Worm (Caenorhabditis elegans) whole organism, midembryonic: ENCODE data around the gene atgp-2.

Experiments
- T22C8.4 ChIP-seq: fragments of 200-800 bp; sonication (Bioruptor generic); IDR thresholded peaks from 2 replicates; pipeline ENCODE4 v1.3.6; 2022; ENCODE audit warnings: missing genetic modification characterization, missing compliant biosample characterization
- cog-1 ChIP-seq: sonication (generic microtip); optimal IDR thresholded peaks from 2 replicates; lab custom pipeline; 2016; ENCODE audit warnings: missing genetic modification characterization, missing compliant biosample characterization
- flt-1 ChIP-seq: fragments of 200-800 bp; sonication (Bioruptor generic); IDR thresholded peaks from 2 replicates; pipeline ENCODE4 v1.3.6; 2022; ENCODE audit warnings: missing genetic modification characterization, missing compliant biosample characterization
- klf-2 ChIP-seq: fragments of 200-800 bp; sonication (Bioruptor generic); conservative IDR thresholded peaks from 2 replicates; pipeline ENCODE4 v1.3.6; 2022; ENCODE audit warnings: missing genetic modification reagents, missing genetic modification characterization, missing compliant biosample characterization
- med-1 ChIP-seq: sonication (generic microtip); optimal IDR thresholded peaks from 2 replicates; lab custom pipeline; 2017; ENCODE audit warnings: missing genetic modification characterization, mild to moderate bottlenecking, missing compliant biosample characterization, antibody characterized with exemption, missing genetic modification reagents; ENCODE audit not compliant: insufficient read depth
- ref-1 ChIP-seq: fragments of 200-800 bp; sonication (Bioruptor generic); conservative IDR thresholded peaks from 2 replicates; pipeline ENCODE4 v1.3.6; 2022; ENCODE audit warnings: missing genetic modification reagents, missing genetic modification characterization, missing compliant biosample characterization
- tab-1 ChIP-seq: fragments of 200-800 bp; sonication (Bioruptor generic); IDR thresholded peaks from 2 replicates; pipeline ENCODE4 v1.3.6; 2022; ENCODE audit warnings: missing genetic modification characterization, missing compliant biosample characterization
- ztf-23 ChIP-seq: fragments of 200-800 bp; sonication (Bioruptor generic); IDR thresholded peaks from 2 replicates; pipeline ENCODE4 v1.3.6; 2022; ENCODE audit warnings: missing genetic modification reagents, missing genetic modification characterization, missing compliant biosample characterization
- ztf-29 ChIP-seq: fragments of 200-800 bp; sonication (Bioruptor generic); IDR thresholded peaks from 2 replicates; pipeline ENCODE4 v1.3.6; 2022; ENCODE audit warnings: missing genetic modification reagents, missing genetic modification characterization, missing compliant biosample characterization

Gene atgp-2

ce11 chrII:14643983-14644382 lies at the start of gene atgp-2:
atgp-2 (minus strand) TSS chrII:14644083.
- no peak for TF ChIP-seq T22C8.4 (GFP tag; lab: Robert Waterston, UW)

DNA sequence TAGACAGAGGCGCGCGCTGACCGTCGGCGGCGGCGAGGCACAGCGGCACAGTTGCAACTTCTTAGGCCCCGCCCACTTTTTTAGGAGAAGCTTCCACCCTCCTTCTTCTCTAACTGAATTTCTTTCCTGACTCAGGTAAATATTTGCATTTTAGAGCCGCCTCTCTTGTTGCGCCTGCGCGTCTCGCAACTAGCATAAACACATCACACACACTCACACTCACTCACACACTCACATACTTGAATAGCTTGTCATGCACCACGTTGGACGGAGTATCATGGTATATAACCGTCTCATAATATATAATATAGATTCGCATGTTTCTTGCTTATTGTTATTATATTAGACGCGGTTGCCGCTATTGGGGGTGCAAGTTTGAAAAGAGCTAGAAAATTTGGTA lies 40.5 kb upstream of the atgp-2 start, which contains the start of gene unc-52:
Gene unc-52 (minus strand): TSS at position 80 of the 400 bp plus-strand sequence.
- TF ChIP-seq ref-1: no peak
- TF ChIP-seq cog-1: no peak
- no peak for TF ChIP-seq T22C8.4 (GFP tag; lab: Robert Waterston, UW)
- TF ChIP-seq med-1 (GFP tag; lab: Kevin White, UChicago): no peak
- no peak for TF ChIP-seq klf-2 (GFP tag; lab: Robert Waterston, UW)
- no peak for TF ChIP-seq ztf-23 (GFP tag; lab: Robert Waterston, UW)
- no peak for TF ChIP-seq ztf-29 (GFP tag; lab: Robert Waterston, UW)
- no peak for TF ChIP-seq flt-1 (GFP tag; lab: Robert Waterston, UW)
- TF ChIP-seq tab-1 (GFP tag; lab: Robert Waterston, UW): no peak

ce11 chrII:14683646-14684045 lies 39.8 kb upstream of the atgp-2 start:
- TF ChIP-seq tab-1 (GFP tag; lab: Robert Waterston, UW) (no peak), ztf-29 (GFP tag; lab: Robert Waterston, UW) (no peak), med-1 (GFP tag; lab: Kevin White, UChicago) (no peak), ztf-23 (GFP tag; lab: Robert Waterston, UW) (no peak), ref-1 (no peak), cog-1 (no peak), T22C8.4 (GFP tag; lab: Robert Waterston, UW) (no peak), flt-1 (GFP tag; lab: Robert Waterston, UW) (no peak), klf-2 (GFP tag; lab: Robert Waterston, UW) (no peak)

DNA sequence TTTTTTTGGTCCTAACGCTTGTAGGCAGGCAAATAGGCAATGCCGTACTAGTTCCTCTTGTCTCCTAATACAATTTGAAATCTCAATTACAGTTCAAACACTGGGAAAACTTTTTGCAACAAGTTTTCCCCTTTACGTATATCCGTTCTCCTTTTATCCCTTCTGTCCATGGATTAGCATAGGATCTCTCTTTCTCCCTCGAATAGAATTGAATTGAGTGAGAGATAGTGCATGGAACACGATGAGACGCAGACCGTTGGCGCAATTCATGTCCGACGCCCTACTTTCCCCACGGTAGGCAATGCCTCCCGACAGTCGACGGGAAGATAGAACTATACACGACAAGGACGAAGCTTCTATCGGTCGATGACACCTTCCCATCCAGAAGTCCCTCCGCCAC lies 34.3 kb upstream of the atgp-2 start, which contains the start of gene hhat-1:
Gene hhat-1 (plus strand): TSS at position 301 of the 400 bp plus-strand sequence.
- TF ChIP-seq klf-2 (GFP tag; lab: Robert Waterston, UW) (no peak), ztf-29 (GFP tag; lab: Robert Waterston, UW) (no peak), T22C8.4 (GFP tag; lab: Robert Waterston, UW) (no peak), ztf-23 (GFP tag; lab: Robert Waterston, UW) (no peak), med-1 (GFP tag; lab: Kevin White, UChicago) (no peak), flt-1 (GFP tag; lab: Robert Waterston, UW) (no peak), tab-1 (GFP tag; lab: Robert Waterston, UW) (no peak), ref-1 (no peak), cog-1 (no peak)

- TF ChIP-seq tab-1 (GFP tag; lab: Robert Waterston, UW): no peak
- TF ChIP-seq cog-1: no peak
- TF ChIP-seq med-1 (GFP tag; lab: Kevin White, UChicago): no peak
- TF ChIP-seq klf-2 (GFP tag; lab: Robert Waterston, UW): no peak
- no peak for TF ChIP-seq T22C8.4 (GFP tag; lab: Robert Waterston, UW)
- no peak for TF ChIP-seq flt-1 (GFP tag; lab: Robert Waterston, UW)
- no peak for TF ChIP-seq ztf-23 (GFP tag; lab: Robert Waterston, UW)
- no peak for TF ChIP-seq ztf-29 (GFP tag; lab: Robert Waterston, UW)
- no peak for TF ChIP-seq ref-1
Observed at ce11 chrII:14673636-14674035, 29.8 kb upstream of the atgp-2 start.

DNA sequence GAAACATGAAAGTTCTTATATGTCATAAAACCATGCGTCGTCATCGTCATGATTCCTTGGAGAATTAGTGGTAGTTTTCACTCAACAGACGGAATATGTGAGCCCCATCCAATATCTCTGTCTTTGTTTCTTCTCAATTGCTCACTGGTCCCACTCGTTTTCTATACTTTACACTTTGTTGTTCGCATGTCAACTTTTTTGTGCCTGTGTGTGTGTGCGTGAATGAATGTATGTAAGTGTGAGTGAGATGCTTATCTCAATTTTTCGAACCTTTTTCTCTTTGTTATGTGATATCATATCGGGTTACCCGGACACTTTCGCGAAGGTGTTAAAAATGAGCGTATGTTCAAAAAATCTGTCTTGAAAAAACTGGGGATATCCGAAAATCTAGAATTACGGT lies 28.2 kb upstream of the atgp-2 start:
- TF ChIP-seq cog-1: no peak
- TF ChIP-seq ztf-23 (GFP tag; lab: Robert Waterston, UW): no peak
- no peak for TF ChIP-seq T22C8.4 (GFP tag; lab: Robert Waterston, UW)
- TF ChIP-seq med-1 (GFP tag; lab: Kevin White, UChicago): no peak
- no peak for TF ChIP-seq ref-1
- no peak for TF ChIP-seq klf-2 (GFP tag; lab: Robert Waterston, UW)
- no peak for TF ChIP-seq ztf-29 (GFP tag; lab: Robert Waterston, UW)
- TF ChIP-seq tab-1 (GFP tag; lab: Robert Waterston, UW): no peak
- no peak for TF ChIP-seq flt-1 (GFP tag; lab: Robert Waterston, UW)

DNA sequence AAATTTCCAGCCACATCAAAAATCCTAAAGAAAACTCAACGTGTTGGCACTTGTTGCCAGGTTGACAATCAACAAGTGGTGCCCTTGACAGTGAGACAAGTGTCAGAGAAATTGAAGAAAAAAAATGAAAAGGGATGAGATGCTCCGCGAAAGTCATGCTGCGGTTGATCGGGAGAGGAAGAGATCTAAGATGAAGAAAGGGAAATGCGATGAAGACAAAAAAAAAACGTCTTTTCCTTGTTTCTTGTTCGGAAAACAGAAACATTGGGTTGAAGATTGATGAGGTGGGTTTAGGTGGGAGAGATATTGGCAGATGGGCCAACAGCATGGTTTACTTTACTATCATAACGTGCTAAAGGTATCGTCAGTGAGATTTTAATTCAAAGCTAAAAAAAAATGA lies 26.3 kb upstream of the atgp-2 start:
- TF ChIP-seq klf-2 (GFP tag; lab: Robert Waterston, UW) (no peak), cog-1 (no peak), ztf-23 (GFP tag; lab: Robert Waterston, UW) (no peak), T22C8.4 (GFP tag; lab: Robert Waterston, UW) (no peak), ztf-29 (GFP tag; lab: Robert Waterston, UW) (no peak), ref-1 (no peak), flt-1 (GFP tag; lab: Robert Waterston, UW) (no peak), med-1 (GFP tag; lab: Kevin White, UChicago) (no peak)

- TF ChIP-seq klf-2 (GFP tag; lab: Robert Waterston, UW) (no peak), T22C8.4 (GFP tag; lab: Robert Waterston, UW) (no peak), ref-1 (no peak), tab-1 (GFP tag; lab: Robert Waterston, UW) (no peak)
Observed at ce11 chrII:14668608-14669007, 24.7 kb upstream of the atgp-2 start.

- no peak for TF ChIP-seq ztf-29 (GFP tag; lab: Robert Waterston, UW)
- TF ChIP-seq flt-1 (GFP tag; lab: Robert Waterston, UW): no peak
- no peak for TF ChIP-seq klf-2 (GFP tag; lab: Robert Waterston, UW)
- TF ChIP-seq tab-1 (GFP tag; lab: Robert Waterston, UW): no peak
- TF ChIP-seq cog-1: no peak
- no peak for TF ChIP-seq ref-1
- TF ChIP-seq med-1 (GFP tag; lab: Kevin White, UChicago): no peak
- TF ChIP-seq T22C8.4 (GFP tag; lab: Robert Waterston, UW): no peak
Observed at ce11 chrII:14666274-14666673, 22.4 kb upstream of the atgp-2 start.
